Fruit fly (Drosophila melanogaster) whole organism, embryonic: ENCODE results near the gene UbcE2H.

Source experiments
- C15 ChIP-seq: fragments of 200-800 bp; sonication (Bioruptor generic); IDR thresholded peaks from 3 replicates; pipeline ENCODE4 v1.3.6; 2022; ENCODE audit warnings: missing biosample characterization, missing genetic modification characterization
- CG10565 ChIP-seq: fragments of 200-800 bp; sonication (Bioruptor generic); optimal IDR thresholded peaks from 3 replicates; lab custom pipeline; 2016; ENCODE audit warnings: missing biosample characterization, mild to moderate bottlenecking, missing genetic modification characterization
- CG10654 ChIP-seq: fragments of 200-800 bp; sonication (Bioruptor generic); optimal IDR thresholded peaks from 2 replicates; lab custom pipeline; 2016; ENCODE audit warnings: missing biosample characterization, missing genetic modification characterization
- CG11504 ChIP-seq: fragments of 200-800 bp; sonication (Bioruptor generic); optimal IDR thresholded peaks from 3 replicates; lab custom pipeline; 2019; ENCODE audit warnings: missing biosample characterization, mild to moderate bottlenecking, missing genetic modification characterization, moderate library complexity
- CG11723 ChIP-seq: fragments of 200-800 bp; sonication (Bioruptor generic); optimal IDR thresholded peaks from 2 replicates; lab custom pipeline; 2017; ENCODE audit warnings: missing biosample characterization, mild to moderate bottlenecking, missing genetic modification characterization
- CG12391 ChIP-seq: fragments of 200-800 bp; sonication (Bioruptor generic); optimal IDR thresholded peaks from 3 replicates; lab custom pipeline; 2018; ENCODE audit warnings: missing biosample characterization, mild to moderate bottlenecking, missing genetic modification characterization, moderate library complexity
- CG15269 ChIP-seq: fragments of 200-800 bp; sonication (Bioruptor generic); optimal IDR thresholded peaks from 2 replicates; lab custom pipeline; 2018; ENCODE audit warnings: missing biosample characterization, mild to moderate bottlenecking, missing genetic modification characterization, moderate library complexity
- CG17361 ChIP-seq: fragments of 200-800 bp; sonication (Bioruptor generic); IDR thresholded peaks from 3 replicates; pipeline ENCODE4 v1.3.6; 2022; ENCODE audit warnings: missing biosample characterization, missing genetic modification characterization
- CG1792 ChIP-seq: fragments of 200-800 bp; sonication (Bioruptor generic); optimal IDR thresholded peaks from 2 replicates; lab custom pipeline; 2016; ENCODE audit warnings: missing biosample characterization, missing genetic modification characterization
- CG18764 ChIP-seq: fragments of 200-800 bp; sonication (Bioruptor generic); optimal IDR thresholded peaks from 3 replicates; lab custom pipeline; 2016; ENCODE audit warnings: missing biosample characterization, missing genetic modification characterization
- CG2120 ChIP-seq: fragments of 200-800 bp; sonication (Bioruptor generic); optimal IDR thresholded peaks from 3 replicates; lab custom pipeline; 2016; ENCODE audit warnings: missing biosample characterization, missing genetic modification characterization
- CG30020 ChIP-seq: fragments of 200-800 bp; optimal IDR thresholded peaks from 2 replicates; lab custom pipeline; 2019; ENCODE audit warnings: missing biosample characterization, mild to moderate bottlenecking, missing genetic modification characterization, moderate library complexity
- CG30403 ChIP-seq: fragments of 200-800 bp; sonication (Bioruptor generic); optimal IDR thresholded peaks from 3 replicates; lab custom pipeline; 2016; ENCODE audit warnings: missing biosample characterization, missing genetic modification characterization
- CG4328 ChIP-seq: fragments of 200-800 bp; sonication (Bioruptor generic); optimal IDR thresholded peaks from 3 replicates; lab custom pipeline; 2017; ENCODE audit warnings: missing biosample characterization, missing genetic modification reagents, missing genetic modification characterization
- CG6689 ChIP-seq: fragments of 200-800 bp; sonication (Bioruptor generic); IDR thresholded peaks from 2 replicates; pipeline ENCODE4 v1.3.6; 2022; ENCODE audit warnings: missing biosample characterization, missing genetic modification characterization
- CG9215 ChIP-seq: fragments of 200-800 bp; sonication (Bioruptor generic); IDR thresholded peaks from 2 replicates; pipeline ENCODE4 v1.3.6; 2022; ENCODE audit warnings: missing biosample characterization, missing genetic modification characterization
- CG9437 ChIP-seq: fragments of 200-800 bp; sonication (Bioruptor generic); optimal IDR thresholded peaks from 2 replicates; lab custom pipeline; 2018; ENCODE audit warnings: missing biosample characterization, mild to moderate bottlenecking, missing genetic modification characterization
- D ChIP-seq, 2 experiments: fragments of 200-800 bp in 1 of 2; fragments of >200 bp in 1 of 2; sonication (Bioruptor generic) in 1 of 2; optimal IDR thresholded peaks; 2 replicates in 1 of 2; 3 replicates in 1 of 2; lab custom pipeline; 2017; ENCODE audit warnings: mild to moderate bottlenecking in 1 of 2, missing biosample characterization in 1 of 2, missing genetic modification characterization in 1 of 2, missing genetic modification reagents in 1 of 2
- Dip2 ChIP-seq: fragments of 200-800 bp; sonication (Bioruptor generic); IDR thresholded peaks from 2 replicates; pipeline ENCODE4 v1.3.6; 2022; ENCODE audit warnings: missing biosample characterization, missing genetic modification characterization
- Doc2 ChIP-seq: fragments of 200-800 bp; sonication (Bioruptor generic); IDR thresholded peaks from 2 replicates; pipeline ENCODE4 v1.3.6; 2022; ENCODE audit warnings: missing biosample characterization, missing genetic modification characterization
- E2f1 ChIP-seq: fragments of 200-800 bp; sonication (Bioruptor generic); IDR thresholded peaks from 2 replicates; pipeline ENCODE4 v1.3.6; 2022; ENCODE audit warnings: missing biosample characterization, missing genetic modification characterization
- Gug ChIP-seq: fragments of 200-800 bp; sonication (Bioruptor generic); IDR thresholded peaks from 4 replicates; pipeline ENCODE4 v1.3.6; 2022; ENCODE audit warnings: missing biosample characterization, missing genetic modification characterization
- HLH4C ChIP-seq: fragments of 200-800 bp; sonication (Bioruptor generic); IDR thresholded peaks from 3 replicates; pipeline ENCODE4 v1.3.6; 2022; ENCODE audit warnings: missing biosample characterization, missing genetic modification characterization; ENCODE audit not compliant: partially characterized antibody
- HmgZ ChIP-seq: fragments of 200-800 bp; sonication (Bioruptor generic); optimal IDR thresholded peaks from 2 replicates; lab custom pipeline; 2018; ENCODE audit warnings: missing biosample characterization, mild to moderate bottlenecking, missing genetic modification characterization
- Hmr ChIP-seq: fragments of 200-800 bp; sonication (Bioruptor generic); optimal IDR thresholded peaks from 3 replicates; lab custom pipeline; 2017; ENCODE audit warnings: mild to moderate bottlenecking, missing biosample characterization, missing genetic modification reagents, missing genetic modification characterization
- Hr39 ChIP-seq: fragments of >200 bp; optimal IDR thresholded peaks from 2 replicates; lab custom pipeline; 2017
- Hsf ChIP-seq: fragments of 200-800 bp; sonication (Bioruptor generic); optimal IDR thresholded peaks from 3 replicates; lab custom pipeline; 2016; ENCODE audit warnings: missing biosample characterization, missing genetic modification characterization
- MTF-1 ChIP-seq: fragments of 200-800 bp; sonication (Bioruptor generic); optimal IDR thresholded peaks from 2 replicates; lab custom pipeline; 2018; ENCODE audit warnings: missing biosample characterization, mild to moderate bottlenecking, missing genetic modification characterization, borderline replicate concordance
- Nf-YB ChIP-seq: fragments of 200-800 bp; sonication (Bioruptor generic); optimal IDR thresholded peaks from 3 replicates; lab custom pipeline; 2019; ENCODE audit warnings: missing biosample characterization, mild to moderate bottlenecking, missing genetic modification characterization, moderate library complexity
- Nf-YC ChIP-seq: fragments of 200-800 bp; optimal IDR thresholded peaks from 3 replicates; lab custom pipeline; 2019; ENCODE audit warnings: missing biosample characterization, mild to moderate bottlenecking, missing genetic modification characterization, moderate library complexity
- Optix ChIP-seq: fragments of 200-800 bp; sonication (Bioruptor generic); IDR thresholded peaks from 3 replicates; pipeline ENCODE4 v1.3.6; 2022; ENCODE audit warnings: missing biosample characterization, missing genetic modification characterization
- Ptx1 ChIP-seq: fragments of 200-800 bp; sonication (Bioruptor generic); IDR thresholded peaks from 2 replicates; pipeline ENCODE4 v1.3.6; 2022; ENCODE audit warnings: missing biosample characterization, missing genetic modification characterization
- Sox102F ChIP-seq: fragments of 200-800 bp; sonication (Bioruptor generic); optimal IDR thresholded peaks from 2 replicates; lab custom pipeline; 2018; ENCODE audit warnings: missing biosample characterization, mild to moderate bottlenecking, missing genetic modification characterization, moderate library complexity
- Ssrp ChIP-seq: fragments of 200-800 bp; sonication (Bioruptor generic); optimal IDR thresholded peaks from 2 replicates; lab custom pipeline; 2018; ENCODE audit warnings: missing biosample characterization, mild to moderate bottlenecking, missing genetic modification characterization, moderate library complexity
- Vsx1 ChIP-seq: fragments of 200-800 bp; sonication (Bioruptor generic); optimal IDR thresholded peaks from 2 replicates; lab custom pipeline; 2017; ENCODE audit warnings: missing biosample characterization, mild to moderate bottlenecking, missing genetic modification characterization, missing genetic modification reagents
- aop ChIP-seq: fragments of 200-800 bp; sonication (Bioruptor generic); IDR thresholded peaks from 2 replicates; pipeline ENCODE4 v1.3.6; 2022; ENCODE audit warnings: missing biosample characterization, missing genetic modification characterization
- bcd ChIP-seq: fragments of 200-800 bp; sonication (Bioruptor generic); optimal IDR thresholded peaks from 2 replicates; lab custom pipeline; 2017; ENCODE audit warnings: missing biosample characterization, mild to moderate bottlenecking, missing genetic modification characterization
- chif ChIP-seq, 2 experiments: fragments of 200-800 bp; sonication (Bioruptor generic); optimal IDR thresholded peaks; 3 replicates each; lab custom pipeline; 2016; ENCODE audit warnings: missing biosample characterization in 2 of 2, missing genetic modification characterization in 2 of 2
- dimm ChIP-seq: fragments of 200-800 bp; sonication (Bioruptor generic); IDR thresholded peaks from 2 replicates; pipeline ENCODE4 v1.3.6; 2022; ENCODE audit warnings: missing biosample characterization, missing genetic modification characterization
- gce ChIP-seq: fragments of 200-800 bp; sonication (Bioruptor generic); IDR thresholded peaks from 3 replicates; pipeline ENCODE4 v1.3.6; 2022; ENCODE audit warnings: missing biosample characterization, missing genetic modification characterization
- gfzf ChIP-seq: fragments of 200-800 bp; sonication (Bioruptor generic); optimal IDR thresholded peaks from 2 replicates; lab custom pipeline; 2016; ENCODE audit warnings: missing biosample characterization, mild to moderate bottlenecking, missing genetic modification characterization, moderate library complexity
- grn ChIP-seq: fragments of 200-800 bp; sonication (Bioruptor generic); optimal IDR thresholded peaks from 3 replicates; lab custom pipeline; 2017; ENCODE audit warnings: missing biosample characterization, missing genetic modification characterization
- lola ChIP-seq, 3 experiments: fragments of >200 bp in 2 of 3; fragments of 200-800 bp in 1 of 3; sonication (Bioruptor generic) in 1 of 3; optimal IDR thresholded peaks; 2 replicates each; lab custom pipeline; 2017 to 2019; ENCODE audit warnings: missing biosample characterization in 3 of 3, missing genetic modification characterization in 3 of 3, mild to moderate bottlenecking in 1 of 3, moderate library complexity in 1 of 3
- onecut ChIP-seq: fragments of 200-800 bp; sonication (Bioruptor generic); IDR thresholded peaks from 2 replicates; pipeline ENCODE4 v1.3.6; 2022; ENCODE audit warnings: missing biosample characterization, missing genetic modification characterization
- phol ChIP-seq: fragments of 200-800 bp; sonication (Bioruptor generic); optimal IDR thresholded peaks from 3 replicates; lab custom pipeline; 2018; ENCODE audit warnings: missing biosample characterization, mild to moderate bottlenecking, missing genetic modification characterization, moderate library complexity
- psq ChIP-seq: fragments of 200-800 bp; sonication (Bioruptor generic); optimal IDR thresholded peaks from 2 replicates; lab custom pipeline; 2017; ENCODE audit warnings: missing biosample characterization, missing genetic modification characterization
- sd ChIP-seq: fragments of 200-800 bp; sonication (Bioruptor generic); optimal IDR thresholded peaks from 3 replicates; lab custom pipeline; 2018; ENCODE audit warnings: missing biosample characterization, mild to moderate bottlenecking, missing genetic modification characterization, moderate library complexity
- stc ChIP-seq: fragments of 200-800 bp; sonication (Bioruptor generic); IDR thresholded peaks from 2 replicates; pipeline ENCODE4 v1.3.6; 2022; ENCODE audit warnings: missing biosample characterization, missing genetic modification characterization
- twi ChIP-seq: fragments of 200-800 bp; optimal IDR thresholded peaks from 2 replicates; lab custom pipeline; 2019; ENCODE audit warnings: missing biosample characterization, mild to moderate bottlenecking, missing genetic modification characterization, moderate library complexity
- vvl ChIP-seq: fragments of 200-800 bp; sonication (Bioruptor generic); IDR thresholded peaks from 2 replicates; pipeline ENCODE4 v1.3.6; 2022; ENCODE audit warnings: missing biosample characterization, missing genetic modification characterization

The UbcE2H gene

dm6 chrX:8125224-8125649 is 31.4 kb upstream of the UbcE2H start (continued):
- peak; percentile 76 for TF ChIP-seq phol (tag; lab: Kevin White, UChicago)
- no peak for TF ChIP-seq CG18764 (GFP tag; lab: Kevin White, UChicago)
- peak; percentile 81; the same call in 2 of the 3 replicates for TF ChIP-seq CG17361
- TF ChIP-seq CG11504 (tag; lab: Kevin White, UChicago), result peak; percentile 82
- no peak for TF ChIP-seq Hr39
- no peak for TF ChIP-seq CG2120
- peak; percentile 19; the same call in 1 of the 2 replicates for TF ChIP-seq vvl (GFP tag; lab: Robert Waterston, UW)
- peak; percentile 15 for TF ChIP-seq Nf-YB (GFP tag; lab: Kevin White, UChicago)
- no peak for TF ChIP-seq CG9215 (GFP tag; lab: Robert Waterston, UW)
- no peak for TF ChIP-seq grn (GFP tag; lab: Kevin White, UChicago)
- 0 out of 3 replicates have a peak, but pooled peaks have one; percentile 41 for TF ChIP-seq Optix
- no peak for TF ChIP-seq gce (GFP tag; lab: Robert Waterston, UW)
- TF ChIP-seq Nf-YC (tag; lab: Kevin White, UChicago), result peak; percentile 48
- TF ChIP-seq Sox102F (GFP tag; lab: Kevin White, UChicago), result peak; percentile 74
- TF ChIP-seq psq (GFP tag; lab: Kevin White, UChicago), result no peak
- TF ChIP-seq gfzf (GFP tag; lab: Kevin White, UChicago), result no peak
- TF ChIP-seq HLH4C, result no peak
- TF ChIP-seq Hsf (GFP tag; lab: Kevin White, UChicago), result no peak
- no peak for TF ChIP-seq CG10565 (GFP tag; lab: Kevin White, UChicago)
- 0 out of 2 replicates have a peak, but pooled peaks have one; percentile 18 for TF ChIP-seq onecut (GFP tag; lab: Robert Waterston, UW)
- TF ChIP-seq sd (tag; lab: Kevin White, UChicago), result no peak
- TF ChIP-seq Vsx1 (GFP tag; lab: Kevin White, UChicago), result peak; percentile 36
- TF ChIP-seq Gug (GFP tag; lab: Robert Waterston, UW), result peak; percentile 34; the same call in 1 of the 4 replicates
- TF ChIP-seq Ptx1, result peak; percentile 72
- peak; percentile 3 for TF ChIP-seq CG4328 (GFP tag; lab: Kevin White, UChicago)
- peak; percentile 50 for TF ChIP-seq bcd (GFP tag; lab: Kevin White, UChicago)
- TF ChIP-seq Doc2 (GFP tag; lab: Robert Waterston, UW), result no peak
- peak; percentile 3 for TF ChIP-seq Hmr (GFP tag; lab: Kevin White, UChicago)
- TF ChIP-seq stc (GFP tag; lab: Robert Waterston, UW), result peak; percentile 54; the same call in 1 of the 2 replicates
- peak; percentile 49 for TF ChIP-seq CG12391 (tag; lab: Kevin White, UChicago)
- TF ChIP-seq CG15269 (tag; lab: Kevin White, UChicago), result peak; percentile 45
- peak; percentile 64 for TF ChIP-seq CG9437 (GFP tag; lab: Kevin White, UChicago)
- no peak for TF ChIP-seq CG1792 (GFP tag; lab: Kevin White, UChicago)
- no peak for TF ChIP-seq D (optimal IDR thresholded peaks at IDR 0.05; lab: Kevin White, UChicago)
- TF ChIP-seq D (GFP tag; optimal IDR thresholded peaks at IDR 0.05; lab: Kevin White, UChicago), result peak; percentile 49
- 0 out of 2 replicates have a peak, but pooled peaks have one; percentile 42 for TF ChIP-seq E2f1 (GFP tag; lab: Robert Waterston, UW)
- TF ChIP-seq lola (GFP tag; optimal IDR thresholded peaks at IDR 0.05; lab: Kevin White, UChicago), result peak in 1 of 3 experiments; percentile 60
- no peak for TF ChIP-seq chif (GFP tag; optimal IDR thresholded peaks at IDR 0.05; lab: Kevin White, UChicago)
- TF ChIP-seq HmgZ, result no peak
- TF ChIP-seq C15 (GFP tag; lab: Robert Waterston, UW), result no peak
- TF ChIP-seq Dip2 (GFP tag; lab: Robert Waterston, UW), result no peak
- TF ChIP-seq CG30020 (tag; lab: Kevin White, UChicago), result peak; percentile 18
- peak; percentile 60 for TF ChIP-seq CG6689 (GFP tag; lab: Robert Waterston, UW)
- no peak for TF ChIP-seq aop (GFP tag; lab: Robert Waterston, UW)
- TF ChIP-seq Ssrp (tag; lab: Kevin White, UChicago), result peak; percentile 74
- TF ChIP-seq CG30403 (GFP tag; lab: Kevin White, UChicago), result peak; percentile 48
- peak; percentile 13 for TF ChIP-seq CG11723 (GFP tag; lab: Kevin White, UChicago)
- no peak for TF ChIP-seq twi
- TF ChIP-seq MTF-1 (GFP tag; lab: Kevin White, UChicago), result no peak
- peak; percentile 39; the same call in 1 of the 2 replicates for TF ChIP-seq dimm (GFP tag; lab: Robert Waterston, UW)
- peak; percentile 33 for TF ChIP-seq CG10654 (GFP tag; lab: Kevin White, UChicago)
